Fruit fly (Drosophila melanogaster): ENCODE measurements around the gene Ance-3.

Ance-3 gene

DNA sequence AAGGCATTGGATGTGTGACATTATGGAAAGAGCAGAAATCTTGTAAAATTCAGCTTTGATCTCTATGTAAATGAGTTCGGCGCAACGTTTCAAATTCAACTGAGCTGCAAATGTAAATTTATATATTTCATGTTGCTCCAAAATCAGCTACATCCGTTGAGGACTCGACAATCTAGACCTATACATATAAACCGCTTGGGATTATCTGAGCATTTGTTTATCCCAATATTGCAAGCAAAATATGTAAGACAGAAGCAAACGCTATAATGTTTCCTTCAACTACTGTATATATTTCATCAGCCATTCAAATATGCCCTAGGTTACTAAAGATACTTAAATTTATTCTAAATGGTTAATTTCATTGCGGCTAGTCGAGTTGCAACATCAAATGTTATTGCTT lies 62.1 kb downstream of the Ance-3 start, which contains the start of gene NimC1:
TSS of gene NimC1 (minus strand) at position 101 of the 400 bp plus-strand sequence.
- no peak for TF ChIP-seq zen2 (GFP tag; IDR thresholded peaks at IDR 0.05; ENCODE audit: partially characterized antibody)
- TF ChIP-seq sens (GFP tag): peak; percentile 50

DNA sequence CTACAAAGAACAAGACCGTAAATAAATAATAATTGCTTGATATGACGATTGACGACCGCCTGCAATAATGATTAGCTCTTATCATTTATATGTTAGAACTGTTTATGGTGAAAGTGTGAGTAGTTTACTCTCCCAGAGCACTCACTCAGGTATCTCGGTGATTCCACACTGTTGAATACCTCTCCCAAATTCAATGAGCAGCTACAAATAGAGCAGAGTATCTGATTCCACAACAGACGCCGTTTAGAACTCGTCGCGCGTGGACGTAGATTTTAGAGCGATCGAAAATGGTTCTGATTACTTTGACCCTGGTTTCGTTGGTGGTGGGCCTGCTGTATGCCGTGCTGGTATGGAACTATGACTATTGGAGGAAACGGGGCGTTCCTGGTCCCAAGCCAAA lies 62.5 kb downstream of the Ance-3 start, which contains the start of gene Cyp28a5:
TSS of gene Cyp28a5 (plus strand) at position 230 of the 400 bp plus-strand sequence.
- TF ChIP-seq Jarid2 (GFP tag; optimal IDR thresholded peaks at IDR 0.05) (peak; percentile 66), exex (tag; optimal IDR thresholded peaks at IDR 0.05) (peak; percentile 72), Med (GFP tag) (peak; percentile 76), CG2199 (GFP tag; IDR thresholded peaks at IDR 0.05) (0 out of 3 replicates have a peak, but pooled peaks have one; percentile 46), CG31365 (tag; optimal IDR thresholded peaks at IDR 0.05) (no peak), pan (optimal IDR thresholded peaks at IDR 0.05) (no peak), pan (GFP tag; optimal IDR thresholded peaks at IDR 0.05 in 1 of 2, IDR thresholded peaks at IDR 0.05 in 1 of 2) (no peak), chinmo (GFP tag; IDR thresholded peaks at IDR 0.05; ENCODE audit: partially characterized antibody) (peak; percentile 80; the same call in 1 of the 4 replicates), ase (GFP tag; IDR thresholded peaks at IDR 0.05) (no peak), CG15011 (GFP tag; optimal IDR thresholded peaks at IDR 0.05) (no peak), yki (optimal IDR thresholded peaks at IDR 0.05) (no peak), CG32532 (GFP tag; IDR thresholded peaks at IDR 0.05) (peak; percentile 29; the same call in 1 of the 2 replicates), CG12219 (GFP tag; optimal IDR thresholded peaks at IDR 0.05) (no peak), ranshi (GFP tag; IDR thresholded peaks at IDR 0.05) (no peak), CG14050 (GFP tag; IDR thresholded peaks at IDR 0.05) (no peak), CG1233 (GFP tag; optimal IDR thresholded peaks at IDR 0.05) (no peak), ftz-f1 (GFP tag; optimal IDR thresholded peaks at IDR 0.05) (peak; percentile 43), nom (GFP tag; optimal IDR thresholded peaks at IDR 0.05) (no peak), pho (GFP tag; optimal IDR thresholded peaks at IDR 0.05) (no peak), Camta (GFP tag; optimal IDR thresholded peaks at IDR 0.05) (no peak), CG13775 (GFP tag; optimal IDR thresholded peaks at IDR 0.05) (no peak), CrebB (tag; optimal IDR thresholded peaks at IDR 0.05) (no peak), cato (GFP tag; optimal IDR thresholded peaks at IDR 0.05; ENCODE audit: borderline replicate concordance) (no peak), ken (GFP tag; IDR thresholded peaks at IDR 0.05) (0 out of 3 replicates have a peak, but pooled peaks have one; percentile 24), Atf6 (GFP tag; IDR thresholded peaks at IDR 0.05) (no peak), Trl (optimal IDR thresholded peaks at IDR 0.05) (peak; percentile 31 to 40), Trl (GFP tag; optimal IDR thresholded peaks at IDR 0.05) (no peak), CG2116 (GFP tag; optimal IDR thresholded peaks at IDR 0.05) (no peak), CG18619 (GFP tag; optimal IDR thresholded peaks at IDR 0.05) (no peak), eyg (GFP tag; optimal IDR thresholded peaks at IDR 0.05) (no peak), usp (GFP tag; optimal IDR thresholded peaks at IDR 0.05) (no peak), Blimp-1 (GFP tag; optimal IDR thresholded peaks at IDR 0.05) (peak; percentile 13), CG34376 (GFP tag; optimal IDR thresholded peaks at IDR 0.05) (peak; percentile 36), BEAF-32 (GFP tag; optimal IDR thresholded peaks at IDR 0.05) (no peak), mirr (GFP tag; optimal IDR thresholded peaks at IDR 0.05) (peak; percentile 12), CG7556 (GFP tag; optimal IDR thresholded peaks at IDR 0.05) (no peak)

DNA sequence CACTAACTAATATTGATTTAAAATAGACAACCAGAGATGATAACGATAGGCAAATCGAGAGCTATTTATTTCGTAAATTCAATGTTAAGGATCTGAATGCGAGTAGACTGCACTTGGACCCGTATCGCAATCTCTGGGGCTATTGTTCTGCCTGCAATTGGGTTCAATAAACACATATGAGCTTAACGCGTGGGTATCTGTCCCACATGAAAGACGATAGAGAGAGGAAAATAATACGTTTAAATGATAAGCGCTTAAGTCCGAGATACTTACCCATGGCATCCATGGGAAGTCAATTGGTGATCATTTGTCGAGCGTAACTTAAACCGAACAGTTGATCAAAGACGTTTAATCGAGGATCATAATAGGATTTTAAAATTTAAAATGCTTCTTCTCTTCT lies 65.3 kb downstream of the Ance-3 start, which contains the start of gene NimC2:
TSS of gene NimC2 (plus strand) at position 301 of the 400 bp plus-strand sequence.
- TF ChIP-seq ewg (GFP tag; optimal IDR thresholded peaks at IDR 0.05) (no peak), CG10543 (GFP tag; optimal IDR thresholded peaks at IDR 0.05) (no peak), NK7.1 (GFP tag; optimal IDR thresholded peaks at IDR 0.05) (no peak), NC2α (GFP tag; optimal IDR thresholded peaks at IDR 0.05) (no peak), Aef1 (GFP tag; IDR thresholded peaks at IDR 0.05) (no peak), CG11560 (tag; IDR thresholded peaks at IDR 0.05) (no peak), gcm2 (GFP tag; optimal IDR thresholded peaks at IDR 0.05) (no peak)

Measured in whole organism, embryonic.